Worm (Caenorhabditis elegans) whole organism, L4/young adult: ENCODE measurements around the gene clec-263.

Experiments
- W03F9.2 ChIP-seq: fragments of 150-350 bp; optimal IDR thresholded peaks from 2 replicates; lab custom pipeline; 2014; ENCODE audit warnings: missing biosample characterization, missing genetic modification characterization
- dao-5 ChIP-seq: sonication (generic microtip); optimal IDR thresholded peaks from 2 replicates; lab custom pipeline; 2016; ENCODE audit warnings: missing genotype, missing genetic modification characterization, moderate library complexity, missing compliant biosample characterization
- him-1 ChIP-seq: sonication (generic microtip); optimal IDR thresholded peaks from 2 replicates; lab custom pipeline; 2016; ENCODE audit warnings: missing genotype, missing genetic modification reagents, missing genetic modification characterization, missing compliant biosample characterization

DNA sequence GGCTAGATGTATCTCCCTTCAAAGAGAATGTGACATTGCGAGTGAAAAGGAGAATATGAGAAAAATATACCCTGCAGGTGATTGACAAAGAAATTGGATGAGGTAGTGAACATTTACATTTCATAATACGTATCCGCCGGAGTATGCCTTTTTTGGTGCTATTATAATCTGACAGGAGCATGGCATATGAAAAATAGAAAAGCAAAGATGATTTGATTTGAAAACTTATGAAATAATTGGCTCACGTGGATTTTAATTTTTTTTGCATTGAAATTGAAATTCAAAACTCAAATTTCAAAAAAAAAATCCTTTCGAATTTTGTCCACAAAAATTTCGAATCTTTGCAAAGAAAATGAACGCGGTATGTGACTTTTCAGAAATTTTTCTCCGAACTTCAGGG, 28.6 kb downstream of the clec-263 start, which contains the start of gene ttr-11:
- TF ChIP-seq W03F9.2 (no peak), him-1 (tag; lab: Kevin White, UChicago) (no peak), dao-5 (tag; lab: Kevin White, UChicago) (no peak)
